Worm (Caenorhabditis elegans): ENCODE results near the gene srt-39.

DNA sequence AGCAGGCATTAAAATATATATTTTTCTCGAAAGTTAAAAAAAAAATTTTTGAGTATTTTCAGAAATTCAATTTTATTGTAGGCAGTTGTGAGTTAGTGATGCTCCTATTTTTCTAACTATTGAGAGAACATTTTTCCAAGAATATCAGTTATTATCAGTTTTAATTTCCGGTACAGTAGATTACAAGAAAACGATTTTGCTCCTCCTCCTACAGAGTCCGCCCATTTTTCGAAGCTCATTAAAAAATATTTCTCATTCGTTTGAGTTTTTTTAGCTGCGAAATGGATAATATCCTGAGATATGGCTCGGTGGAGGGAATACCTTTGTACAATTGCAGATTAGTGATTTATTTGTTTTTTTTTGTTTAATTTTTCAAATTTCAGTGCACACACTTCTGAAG is at the start of gene srt-39:
- TF ChIP-seq flt-1 (GFP tag; IDR thresholded peaks at IDR 0.05) (no peak), ztf-29 (GFP tag; IDR thresholded peaks at IDR 0.05) (no peak), klf-2 (GFP tag; conservative IDR thresholded peaks at IDR 0.05) (no peak), cog-1 (tag; optimal IDR thresholded peaks at IDR 0.05) (no peak), tab-1 (GFP tag; IDR thresholded peaks at IDR 0.05) (no peak), med-1 (GFP tag; optimal IDR thresholded peaks at IDR 0.05; ENCODE audit: insufficient read depth) (no peak)
